Worm (Caenorhabditis elegans) whole organism, L2 larva: ENCODE data around the gene clec-173.
"Not testable (repeated sequence)": the region's sequence is repeated elsewhere in the genome, so short reads cannot be mapped to it uniquely, and the experiment has no call there.

ENCODE experiments used
- C34F6.9 ChIP-seq: fragments of 150-350 bp; optimal IDR thresholded peaks from 2 replicates; lab custom pipeline; 2014; ENCODE audit warnings: missing biosample characterization, missing genetic modification characterization
- F13H6.1 ChIP-seq: sonication (generic microtip); optimal IDR thresholded peaks from 2 replicates; lab custom pipeline; 2016; ENCODE audit warnings: missing genetic modification characterization, missing compliant biosample characterization
- R02D3.7 ChIP-seq: fragments of 150-350 bp; optimal IDR thresholded peaks from 2 replicates; lab custom pipeline; 2014; ENCODE audit warnings: missing biosample characterization, missing genetic modification characterization
- ZK546.5 ChIP-seq: sonication (generic microtip); optimal IDR thresholded peaks from 2 replicates; lab custom pipeline; 2017; ENCODE audit warnings: missing biosample characterization, missing genetic modification characterization
- aly-2 ChIP-seq: fragments of 150-350 bp; optimal IDR thresholded peaks from 2 replicates; lab custom pipeline; 2014; ENCODE audit warnings: missing biosample characterization, missing genetic modification characterization
- ama-1 ChIP-seq: fragments of 150-350 bp; optimal IDR thresholded peaks from 2 replicates; lab custom pipeline; 2018; ENCODE audit warnings: inconsistent platforms
- blmp-1 ChIP-seq: sonication (generic microtip); optimal IDR thresholded peaks from 2 replicates; lab custom pipeline; 2017; ENCODE audit warnings: missing genetic modification characterization, mild to moderate bottlenecking, missing compliant biosample characterization, antibody characterized with exemption, moderate library complexity; ENCODE audit not compliant: insufficient read depth
- ceh-16 ChIP-seq: fragments of 150-350 bp; optimal IDR thresholded peaks from 2 replicates; lab custom pipeline; 2014; ENCODE audit warnings: missing biosample characterization, missing genetic modification characterization
- crh-2 ChIP-seq: sonication (generic microtip); optimal IDR thresholded peaks from 2 replicates; lab custom pipeline; 2017; ENCODE audit warnings: missing biosample characterization, missing genetic modification characterization
- dmd-4 ChIP-seq: sonication (generic microtip); optimal IDR thresholded peaks from 2 replicates; lab custom pipeline; 2017; ENCODE audit warnings: missing biosample characterization, missing genetic modification characterization
- elt-3 ChIP-seq: sonication (generic microtip); optimal IDR thresholded peaks from 2 replicates; lab custom pipeline; 2017; ENCODE audit warnings: missing biosample characterization, missing genetic modification characterization
- fos-1 ChIP-seq: fragments of 150-350 bp; optimal IDR thresholded peaks from 2 replicates; lab custom pipeline; 2014; ENCODE audit warnings: missing biosample characterization, missing genetic modification characterization
- gmeb-1 ChIP-seq: fragments of 150-350 bp; optimal IDR thresholded peaks from 2 replicates; lab custom pipeline; 2014; ENCODE audit warnings: missing biosample characterization, missing genetic modification characterization
- lin-13 ChIP-seq: fragments of 150-350 bp; optimal IDR thresholded peaks from 2 replicates; lab custom pipeline; 2014; ENCODE audit warnings: missing biosample characterization, missing genetic modification reagents, missing genetic modification characterization
- lin-39 ChIP-seq: fragments of 150-350 bp; optimal IDR thresholded peaks from 2 replicates; lab custom pipeline; 2014; ENCODE audit warnings: missing biosample characterization, missing genetic modification reagents, missing genetic modification characterization
- lsy-2 ChIP-seq, 2 experiments: fragments of 150-350 bp in 1 of 2; sonication (generic microtip) in 1 of 2; optimal IDR thresholded peaks; 2 replicates each; lab custom pipeline; 2014 to 2017; ENCODE audit warnings: missing biosample characterization in 2 of 2, missing genetic modification characterization in 2 of 2
- mab-5 ChIP-seq: fragments of 150-350 bp; optimal IDR thresholded peaks from 2 replicates; lab custom pipeline; 2014; ENCODE audit warnings: missing biosample characterization, missing genetic modification characterization
- mdl-1 ChIP-seq, 2 experiments: fragments of 150-350 bp in 1 of 2; sonication (generic microtip) in 1 of 2; optimal IDR thresholded peaks; 2 replicates each; lab custom pipeline; 2017; ENCODE audit warnings: missing biosample characterization in 2 of 2, missing genetic modification characterization in 2 of 2
- nhr-10 ChIP-seq: sonication (generic microtip); optimal IDR thresholded peaks from 2 replicates; lab custom pipeline; 2017; ENCODE audit warnings: missing biosample characterization, missing genetic modification characterization
- nhr-11 ChIP-seq: fragments of 150-350 bp; optimal IDR thresholded peaks from 2 replicates; lab custom pipeline; 2014; ENCODE audit warnings: missing biosample characterization, missing genetic modification characterization
- nhr-12 ChIP-seq: fragments of 150-350 bp; optimal IDR thresholded peaks from 2 replicates; lab custom pipeline; 2014; ENCODE audit warnings: missing biosample characterization, missing genetic modification characterization
- nhr-129 ChIP-seq: fragments of 150-350 bp; optimal IDR thresholded peaks from 2 replicates; lab custom pipeline; 2014; ENCODE audit warnings: missing biosample characterization, missing genetic modification characterization
- nhr-21 ChIP-seq: fragments of 150-350 bp; optimal IDR thresholded peaks from 2 replicates; lab custom pipeline; 2014; ENCODE audit warnings: missing biosample characterization, missing genetic modification characterization
- nhr-23 ChIP-seq: fragments of 150-350 bp; optimal IDR thresholded peaks from 2 replicates; lab custom pipeline; 2014; ENCODE audit warnings: missing biosample characterization, missing genetic modification reagents, missing genetic modification characterization
- nhr-25 ChIP-seq: fragments of 150-350 bp; sonication (generic microtip); optimal IDR thresholded peaks from 3 replicates; lab custom pipeline; 2014; ENCODE audit warnings: missing biosample characterization, missing genetic modification characterization
- nhr-6 ChIP-seq: fragments of 150-350 bp; optimal IDR thresholded peaks from 2 replicates; lab custom pipeline; 2014; ENCODE audit warnings: missing biosample characterization, missing genetic modification characterization
- nhr-77 ChIP-seq: fragments of 150-350 bp; optimal IDR thresholded peaks from 2 replicates; lab custom pipeline; 2014; ENCODE audit warnings: missing biosample characterization, missing genetic modification characterization
- peb-1 ChIP-seq: fragments of 150-350 bp; optimal IDR thresholded peaks from 2 replicates; lab custom pipeline; 2014; ENCODE audit warnings: missing biosample characterization, missing genetic modification characterization
- sem-4 ChIP-seq: fragments of 150-350 bp; optimal IDR thresholded peaks from 2 replicates; lab custom pipeline; 2014; ENCODE audit warnings: missing biosample characterization, missing genetic modification reagents, missing genetic modification characterization
- sma-3 ChIP-seq: sonication (generic microtip); optimal IDR thresholded peaks from 2 replicates; lab custom pipeline; 2016; ENCODE audit warnings: missing genetic modification reagents, missing genetic modification characterization, missing compliant biosample characterization
- sma-9 ChIP-seq, 2 experiments: fragments of 150-350 bp in 1 of 2; sonication (generic microtip) in 1 of 2; optimal IDR thresholded peaks; 2 replicates each; lab custom pipeline; 2014 to 2016; ENCODE audit warnings: missing genetic modification characterization in 2 of 2, mild to moderate bottlenecking in 1 of 2, missing biosample characterization in 1 of 2, missing compliant biosample characterization in 1 of 2, missing genetic modification reagents in 1 of 2, moderate library complexity in 1 of 2
- snpc-4 ChIP-seq: fragments of 150-350 bp; optimal IDR thresholded peaks from 2 replicates; lab custom pipeline; 2014; ENCODE audit warnings: missing biosample characterization, missing genetic modification characterization
- unc-39 ChIP-seq: fragments of 150-350 bp; optimal IDR thresholded peaks from 2 replicates; lab custom pipeline; 2014; ENCODE audit warnings: missing biosample characterization, missing genetic modification characterization
- unc-55 ChIP-seq: fragments of 150-350 bp; sonication (generic microtip); optimal IDR thresholded peaks from 3 replicates; lab custom pipeline; 2014; ENCODE audit warnings: missing biosample characterization, missing genetic modification reagents, missing genetic modification characterization
- unc-62 ChIP-seq: fragments of 150-350 bp; optimal IDR thresholded peaks from 2 replicates; lab custom pipeline; 2014; ENCODE audit warnings: missing biosample characterization, missing genetic modification reagents, missing genetic modification characterization
- ztf-11 ChIP-seq: sonication (generic microtip); optimal IDR thresholded peaks from 2 replicates; lab custom pipeline; 2017; ENCODE audit warnings: missing biosample characterization, missing genetic modification characterization

clec-173 gene

DNA sequence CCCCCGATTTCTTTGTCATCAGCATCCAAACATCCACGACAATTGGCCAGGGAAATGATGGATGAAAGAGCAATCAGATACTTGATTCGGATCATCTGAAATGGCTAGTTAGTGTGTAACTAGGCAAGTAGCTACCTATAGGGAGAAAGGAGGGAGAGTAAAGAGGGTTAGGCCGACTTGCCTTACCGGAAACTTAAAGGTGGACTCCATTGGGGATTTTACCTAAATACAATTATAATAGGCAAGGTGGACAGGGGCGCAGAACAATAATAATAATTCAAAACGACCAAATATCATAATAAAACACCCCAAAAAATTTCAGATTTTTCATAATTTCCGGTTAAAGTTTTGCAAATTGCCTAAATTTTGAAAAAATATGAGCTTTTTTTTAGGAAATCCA lies at the start of gene clec-173:
Gene clec-173, minus strand, starts transcription at position 101 of the 400 bp plus-strand sequence.
- no peak for TF ChIP-seq R02D3.7 (tag; lab: Kevin White, UChicago)
- no peak for TF ChIP-seq unc-55
- TF ChIP-seq peb-1 (tag; lab: Kevin White, UChicago) = no peak
- no peak for TF ChIP-seq sma-9 (GFP tag; optimal IDR thresholded peaks at IDR 0.05; lab: Kevin White, UChicago)
- no peak for TF ChIP-seq sma-9 (tag; optimal IDR thresholded peaks at IDR 0.05; lab: Kevin White, UChicago)
- TF ChIP-seq ZK546.5 (tag; lab: Kevin White, UChicago) = no peak
- TF ChIP-seq C34F6.9 = no peak
- no peak for TF ChIP-seq aly-2 (tag; lab: Kevin White, UChicago)
- no peak for TF ChIP-seq ztf-11 (tag; lab: Kevin White, UChicago)
- TF ChIP-seq unc-39 = no peak
- TF ChIP-seq nhr-6 (tag; lab: Kevin White, UChicago) = no peak
- no peak for TF ChIP-seq ama-1 (lab: Kevin White, UChicago)
- no peak for TF ChIP-seq lin-39 (tag; lab: Kevin White, UChicago)
- no peak for TF ChIP-seq elt-3
- no peak for TF ChIP-seq fos-1 (tag; lab: Kevin White, UChicago)
- no peak for TF ChIP-seq sem-4
- TF ChIP-seq ceh-16 (tag; lab: Kevin White, UChicago) = no peak

DNA sequence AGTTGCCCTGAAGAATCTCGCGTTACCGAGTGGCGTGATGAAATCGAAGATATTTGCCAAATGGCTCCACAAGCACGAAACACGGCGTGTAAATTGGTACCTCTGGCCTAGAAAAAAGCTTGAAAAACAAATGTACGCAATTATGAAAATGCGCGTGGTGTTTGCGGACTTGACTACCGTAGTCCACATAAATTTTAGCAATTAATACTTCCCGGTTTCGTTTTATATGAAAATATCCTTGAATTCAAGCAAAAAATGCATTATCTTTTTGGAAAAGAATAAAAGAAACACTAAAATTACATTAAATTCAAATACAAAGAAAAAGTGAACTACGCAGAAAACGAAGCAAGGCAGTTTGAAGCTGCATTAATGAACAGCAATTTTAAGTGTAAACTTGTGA lies 46.6 kb upstream of the clec-173 start:
- TF ChIP-seq lsy-2 (tag; optimal IDR thresholded peaks at IDR 0.05; lab: Kevin White, UChicago) = peak in 1 of 2 experiments; percentile 44

DNA sequence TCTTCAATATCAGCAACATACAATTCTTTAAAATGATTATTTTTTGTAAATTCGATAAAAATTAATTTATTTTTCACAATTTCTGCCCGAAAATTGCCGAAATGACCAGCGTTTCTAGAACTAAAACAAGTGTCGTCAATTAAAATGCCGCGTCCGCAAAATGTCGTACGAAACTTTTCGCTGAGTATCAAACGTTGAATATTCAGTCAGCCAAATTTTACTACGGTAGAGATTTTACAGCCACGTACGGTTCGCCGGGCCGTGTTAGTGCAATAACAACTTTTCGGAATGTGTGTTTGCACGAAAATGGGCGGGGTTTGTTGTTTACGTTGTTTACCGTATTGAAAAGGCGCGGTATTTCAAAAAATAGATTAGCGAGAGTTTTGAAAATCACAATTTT lies 45.8 kb upstream of the clec-173 start:
- peak; percentile 67 for TF ChIP-seq sma-3 (GFP tag; lab: Kevin White, UChicago)
- TF ChIP-seq nhr-129 (tag; lab: Kevin White, UChicago) = peak; percentile 16
- TF ChIP-seq crh-2 (tag; lab: Kevin White, UChicago) = peak; percentile 41
- peak; percentile 6 for TF ChIP-seq fos-1 (tag; lab: Kevin White, UChicago)
- TF ChIP-seq nhr-25 (tag; lab: Kevin White, UChicago) = peak; percentile 62
- peak; percentile 30 for TF ChIP-seq gmeb-1 (tag; lab: Kevin White, UChicago)
- TF ChIP-seq F13H6.1 (tag; lab: Kevin White, UChicago) = peak; percentile 46
- peak; percentile 34 for TF ChIP-seq nhr-21 (tag; lab: Kevin White, UChicago)
- TF ChIP-seq lin-13 (GFP tag; lab: Kevin White, UChicago) = peak; percentile 36
- peak; percentile 83 to 94 for TF ChIP-seq lsy-2 (tag; optimal IDR thresholded peaks at IDR 0.05; lab: Kevin White, UChicago)
- peak; percentile 48 for TF ChIP-seq sma-9 (GFP tag; optimal IDR thresholded peaks at IDR 0.05; lab: Kevin White, UChicago)
- TF ChIP-seq sma-9 (tag; optimal IDR thresholded peaks at IDR 0.05; lab: Kevin White, UChicago) = not testable (repeated sequence)

DNA sequence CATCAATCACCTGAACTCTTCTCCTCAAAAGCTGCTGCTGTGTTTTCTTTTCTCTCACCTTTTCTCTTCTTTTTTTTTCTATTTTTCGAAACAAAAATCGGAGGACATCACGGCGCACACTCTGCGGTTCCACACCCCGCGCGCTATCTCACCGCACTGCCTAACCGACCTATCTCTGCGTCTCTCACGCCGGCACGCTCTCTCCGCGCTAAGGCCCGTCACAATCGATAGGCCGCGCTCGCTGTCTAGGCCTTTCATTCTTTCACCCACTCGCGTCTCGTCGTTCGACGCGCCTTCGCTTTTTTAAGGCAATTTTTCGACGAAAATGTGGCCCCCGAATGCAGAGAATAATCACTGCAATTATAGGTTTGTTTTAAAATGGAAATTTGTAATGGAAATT lies 43.8 kb upstream of the clec-173 start, which contains the start of gene zip-11:
Gene zip-11, plus strand, starts transcription at position 34 of the 400 bp plus-strand sequence.
- no peak for TF ChIP-seq ZK546.5 (tag; lab: Kevin White, UChicago)
- TF ChIP-seq mab-5 (tag; lab: Kevin White, UChicago) = peak; percentile 32
- peak; percentile 69 for TF ChIP-seq C34F6.9
- no peak for TF ChIP-seq unc-39
- TF ChIP-seq crh-2 (tag; lab: Kevin White, UChicago) = peak; percentile 13
- peak in 1 of 2 experiments; percentile 63 for TF ChIP-seq mdl-1 (tag; optimal IDR thresholded peaks at IDR 0.05; lab: Kevin White, UChicago)
- TF ChIP-seq blmp-1 (tag; lab: Kevin White, UChicago) = peak; percentile 18
- TF ChIP-seq snpc-4 (tag; lab: Kevin White, UChicago) = no peak
- TF ChIP-seq nhr-21 (tag; lab: Kevin White, UChicago) = peak; percentile 58
- peak; percentile 63 for TF ChIP-seq unc-55
- TF ChIP-seq unc-62 (GFP tag; lab: Kevin White, UChicago) = no peak
- TF ChIP-seq sem-4 = no peak
- TF ChIP-seq nhr-12 (tag; lab: Kevin White, UChicago) = no peak
- TF ChIP-seq nhr-6 (tag; lab: Kevin White, UChicago) = no peak
- TF ChIP-seq nhr-23 (tag; lab: Kevin White, UChicago) = no peak
- peak; percentile 78 for TF ChIP-seq sma-3 (GFP tag; lab: Kevin White, UChicago)
- no peak for TF ChIP-seq dmd-4
- peak; percentile 21 for TF ChIP-seq fos-1 (tag; lab: Kevin White, UChicago)
- peak; percentile 64 for TF ChIP-seq gmeb-1 (tag; lab: Kevin White, UChicago)
- TF ChIP-seq nhr-25 (tag; lab: Kevin White, UChicago) = peak; percentile 54
- TF ChIP-seq nhr-77 (tag; lab: Kevin White, UChicago) = no peak
- peak; percentile 44 for TF ChIP-seq lin-13 (GFP tag; lab: Kevin White, UChicago)
- peak; percentile 64 for TF ChIP-seq F13H6.1 (tag; lab: Kevin White, UChicago)
- no peak for TF ChIP-seq ama-1 (lab: Kevin White, UChicago)
- TF ChIP-seq nhr-10 (tag; lab: Kevin White, UChicago) = no peak
- peak; percentile 32 for TF ChIP-seq nhr-129 (tag; lab: Kevin White, UChicago)
- peak; percentile 51 to 77 for TF ChIP-seq lsy-2 (tag; optimal IDR thresholded peaks at IDR 0.05; lab: Kevin White, UChicago)
- TF ChIP-seq sma-9 (GFP tag; optimal IDR thresholded peaks at IDR 0.05; lab: Kevin White, UChicago) = peak; percentile 43
- no peak for TF ChIP-seq sma-9 (tag; optimal IDR thresholded peaks at IDR 0.05; lab: Kevin White, UChicago)
- TF ChIP-seq ceh-16 (tag; lab: Kevin White, UChicago) = no peak
- TF ChIP-seq nhr-11 (tag; lab: Kevin White, UChicago) = no peak
